Worm (Caenorhabditis elegans): Measurements from ENCODE around the gene B0281.5.
A peak's percentile ranks its signal among the peaks of the same experiment; 100 is the strongest.

The B0281.5 gene

DNA sequence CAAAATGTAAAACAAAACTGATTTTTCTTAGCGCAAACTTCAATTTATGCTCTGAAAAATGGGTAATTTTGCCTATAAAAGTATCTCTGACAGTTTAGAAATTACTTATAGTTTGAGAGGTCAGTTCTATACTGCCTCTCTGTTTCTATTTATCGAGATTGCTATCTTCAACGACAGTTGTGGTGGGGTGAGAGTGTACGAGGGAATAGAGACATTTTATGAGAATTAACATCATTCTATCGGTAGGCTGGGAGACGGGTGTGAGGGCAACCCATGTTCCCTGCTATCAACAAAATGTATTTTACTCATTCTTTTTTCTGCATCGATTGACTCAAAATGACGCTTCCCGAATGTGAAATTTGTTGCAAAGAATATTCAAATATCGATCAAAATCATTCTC is 19.3 kb upstream of the B0281.5 start, which contains the start of gene ZK1240.3 (continued):
- TF ChIP-seq ztf-11 (tag; optimal IDR thresholded peaks at IDR 0.05), result no peak
- no peak for TF ChIP-seq dpl-1 (GFP tag; optimal IDR thresholded peaks at IDR 0.05)
- TF ChIP-seq mdl-1 (tag; optimal IDR thresholded peaks at IDR 0.05), result no peak
- TF ChIP-seq mxl-3 (GFP tag; optimal IDR thresholded peaks at IDR 0.05), result no peak
- no peak for TF ChIP-seq attf-4 (tag; optimal IDR thresholded peaks at IDR 0.05)
- TF ChIP-seq daf-16 (GFP tag; optimal IDR thresholded peaks at IDR 0.05), result no peak
- peak; percentile 62 for TF ChIP-seq daf-16 (tag; optimal IDR thresholded peaks at IDR 0.05)
- TF ChIP-seq fos-1 (tag; optimal IDR thresholded peaks at IDR 0.05), result no peak
- no peak for TF ChIP-seq snpc-4 (tag; optimal IDR thresholded peaks at IDR 0.05)
- no peak for TF ChIP-seq fkh-10 (GFP tag; optimal IDR thresholded peaks at IDR 0.05)
- no peak for TF ChIP-seq ceh-20 (GFP tag; IDR thresholded peaks at IDR 0.05)
- TF ChIP-seq lin-39 (tag; optimal IDR thresholded peaks at IDR 0.05), result no peak

DNA sequence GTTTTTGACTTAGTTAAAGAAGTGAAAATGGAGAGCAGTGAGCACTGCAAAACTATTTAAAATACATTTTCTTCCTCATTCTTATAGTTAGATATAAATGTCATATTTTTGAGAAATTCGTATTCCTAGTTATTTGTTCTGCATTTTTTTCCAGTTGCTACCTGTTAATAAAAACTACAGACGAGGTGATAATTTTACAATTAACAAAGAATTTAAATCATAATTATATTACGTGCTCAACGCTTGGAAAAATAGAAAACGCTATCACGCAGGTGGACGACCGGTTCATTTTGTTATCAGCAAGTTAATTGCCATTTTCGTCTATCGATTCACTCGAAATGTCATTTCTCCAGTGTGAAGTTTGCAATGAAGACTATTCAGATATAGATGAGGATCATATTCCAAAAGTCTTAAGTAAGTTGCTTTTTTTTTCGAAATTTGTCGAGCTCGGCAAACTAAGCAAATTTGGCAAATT is 17.2 kb upstream of the B0281.5 start, which contains the start of the genes ZK1240.5 and ZK1240.9:
TSS of gene ZK1240.5 (minus strand) at position 51 of the 475 bp plus-strand sequence.
TSS of gene ZK1240.9 (plus strand) at position 307 of the 475 bp plus-strand sequence.
- TF ChIP-seq dmd-6 (GFP tag; IDR thresholded peaks at IDR 0.05) (0 out of 2 replicates have a peak, but pooled peaks have one; percentile 14), pqm-1 (tag; optimal IDR thresholded peaks at IDR 0.05) (peak; percentile 76), mdl-1 (tag; optimal IDR thresholded peaks at IDR 0.05) (no peak), unc-62 (GFP tag; optimal IDR thresholded peaks at IDR 0.05 in 1 of 2) (peak in 1 of 2 experiments; percentile 72), unc-62 (tag; optimal IDR thresholded peaks at IDR 0.05) (no peak), nhr-28 (tag; optimal IDR thresholded peaks at IDR 0.05) (peak; percentile 26), php-3 (GFP tag; IDR thresholded peaks at IDR 0.05) (peak; percentile 9; the same call in 1 of the 2 replicates), nhr-111 (GFP tag; optimal IDR thresholded peaks at IDR 0.05) (no peak), aha-1 (tag) (peak; percentile 22)

DNA sequence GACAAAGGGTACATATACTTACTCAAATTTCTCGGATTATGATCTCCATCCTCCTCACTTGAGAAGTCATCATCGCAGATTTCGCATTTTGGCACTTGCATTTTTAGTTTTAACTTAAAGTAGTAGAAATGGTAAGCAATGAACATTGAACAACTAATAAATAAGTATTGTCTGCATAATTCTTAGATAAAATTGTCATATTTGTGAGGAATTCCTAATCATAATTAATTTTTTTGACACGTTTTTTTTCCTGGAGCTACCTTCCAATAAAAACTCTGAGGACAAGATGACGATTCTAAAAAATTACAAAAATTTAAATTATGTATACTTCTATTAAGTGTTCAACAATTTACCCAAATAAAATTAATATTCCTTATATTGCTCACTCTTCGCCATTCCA is 12.0 kb upstream of the B0281.5 start, which contains the start of the genes trim-21 and B0281.1:
TSS of gene trim-21 (minus strand) at position 101 of the 400 bp plus-strand sequence.
TSS of gene B0281.1 (plus strand) at position 321 of the 400 bp plus-strand sequence.
- no peak for TF ChIP-seq ceh-20 (GFP tag; IDR thresholded peaks at IDR 0.05)
- no peak for TF ChIP-seq F49E8.2 (tag; optimal IDR thresholded peaks at IDR 0.05; ENCODE audit: borderline replicate concordance)
- TF ChIP-seq hif-1 (tag; optimal IDR thresholded peaks at IDR 0.05), result no peak
- no peak for TF ChIP-seq saeg-2 (GFP tag; IDR thresholded peaks at IDR 0.05)
- TF ChIP-seq mxl-2 (GFP tag; conservative IDR thresholded peaks at IDR 0.05), result no peak
- no peak for TF ChIP-seq mdt-29 (GFP tag; IDR thresholded peaks at IDR 0.05)
- TF ChIP-seq nhr-76 (tag; optimal IDR thresholded peaks at IDR 0.05), result no peak
- TF ChIP-seq dpl-1 (GFP tag; optimal IDR thresholded peaks at IDR 0.05), result no peak
- no peak for TF ChIP-seq attf-4 (tag; optimal IDR thresholded peaks at IDR 0.05)
- TF ChIP-seq D1046.2 (GFP tag; IDR thresholded peaks at IDR 0.05), result no peak
- TF ChIP-seq tag-97 (GFP tag; IDR thresholded peaks at IDR 0.05), result no peak
- no peak for TF ChIP-seq lin-39 (tag; optimal IDR thresholded peaks at IDR 0.05)
- no peak for TF ChIP-seq nhr-28 (tag; optimal IDR thresholded peaks at IDR 0.05)
- no peak for TF ChIP-seq lsy-2 (tag; optimal IDR thresholded peaks at IDR 0.05)
- TF ChIP-seq aly-2 (tag; optimal IDR thresholded peaks at IDR 0.05), result no peak
- no peak for TF ChIP-seq T26A8.4 (GFP tag; IDR thresholded peaks at IDR 0.05)
- no peak for TF ChIP-seq Y105C5A.15 (GFP tag; IDR thresholded peaks at IDR 0.05)

DNA sequence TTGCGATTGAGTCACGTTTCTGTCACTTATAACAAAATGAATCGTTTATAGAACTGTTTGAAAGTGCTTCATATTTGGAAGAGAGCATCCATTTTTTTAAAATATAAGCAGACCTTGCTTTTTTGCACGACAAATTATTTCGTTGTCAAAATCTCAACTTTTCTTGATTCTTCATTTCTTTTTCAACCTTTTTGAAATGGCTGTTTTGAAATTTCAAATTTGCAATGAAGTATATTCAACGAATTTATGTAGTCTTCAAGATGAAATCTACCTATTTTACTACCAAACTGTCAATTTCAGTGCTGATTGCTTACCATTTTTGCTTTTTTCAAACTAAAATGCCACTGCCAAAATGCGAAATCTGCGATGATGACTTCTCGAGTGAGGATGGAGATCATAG is 6.0 kb upstream of the B0281.5 start, which contains the start of gene B0281.3:
TSS of gene B0281.3 (plus strand) at position 301 of the 400 bp plus-strand sequence.
- no peak for TF ChIP-seq hif-1 (tag; optimal IDR thresholded peaks at IDR 0.05)
- no peak for TF ChIP-seq snpc-4 (tag; optimal IDR thresholded peaks at IDR 0.05)
- no peak for TF ChIP-seq snpc-1.2 (GFP tag; IDR thresholded peaks at IDR 0.05)
- no peak for TF ChIP-seq egl-43 (GFP tag; IDR thresholded peaks at IDR 0.05)
- no peak for TF ChIP-seq nhr-6 (tag; optimal IDR thresholded peaks at IDR 0.05)
- no peak for TF ChIP-seq arid-1 (GFP tag; conservative IDR thresholded peaks at IDR 0.05)
- TF ChIP-seq F10B5.3 (tag; optimal IDR thresholded peaks at IDR 0.05), result no peak
- TF ChIP-seq F49E8.2 (tag; optimal IDR thresholded peaks at IDR 0.05; ENCODE audit: borderline replicate concordance), result no peak
- TF ChIP-seq zip-2 (tag; optimal IDR thresholded peaks at IDR 0.05), result no peak
- TF ChIP-seq Y48G9A.11 (GFP tag; IDR thresholded peaks at IDR 0.05), result no peak
- no peak for TF ChIP-seq tag-97 (GFP tag; IDR thresholded peaks at IDR 0.05)
- TF ChIP-seq F44E2.7 (GFP tag; IDR thresholded peaks at IDR 0.05), result no peak

All from whole organism, L4 larva.